Fruit fly (Drosophila melanogaster): ENCODE results near the gene CG16719.

The CG16719 gene

DNA sequence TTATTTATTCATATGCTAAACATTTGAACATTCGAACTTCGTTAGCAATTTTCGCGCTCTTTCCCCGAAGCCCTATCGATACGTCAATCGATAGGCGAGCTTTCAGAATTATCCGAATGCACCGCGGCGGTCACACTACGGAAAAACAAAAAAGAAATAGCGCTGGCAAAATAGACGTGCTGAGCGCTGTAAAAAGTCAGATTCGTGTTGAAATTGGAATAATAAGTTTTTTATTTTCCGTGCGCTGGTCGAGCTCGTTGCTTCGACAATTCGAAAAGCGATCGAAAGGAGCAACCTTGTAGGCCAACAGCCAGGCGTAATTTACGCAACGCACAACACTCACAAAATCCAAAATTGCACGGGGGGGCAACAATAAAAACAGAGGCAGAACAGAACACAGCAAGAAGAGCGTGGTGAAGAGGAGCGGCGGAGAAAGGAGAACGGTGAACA is 13.2 kb downstream of the CG16719 start, which contains the start of gene Ubc4 (continued):
- TF ChIP-seq salr (GFP tag; optimal IDR thresholded peaks at IDR 0.05), result no peak
- no peak for TF ChIP-seq fd85E (GFP tag; optimal IDR thresholded peaks at IDR 0.05)
- TF ChIP-seq ss (GFP tag; optimal IDR thresholded peaks at IDR 0.05), result no peak
- no peak for TF ChIP-seq CG10631 (GFP tag; optimal IDR thresholded peaks at IDR 0.05)
- TF ChIP-seq CG11762 (GFP tag; optimal IDR thresholded peaks at IDR 0.05; ENCODE audit: insufficient read depth), result no peak
- no peak for TF ChIP-seq Met (GFP tag; optimal IDR thresholded peaks at IDR 0.05)
- TF ChIP-seq CG3032 (tag; optimal IDR thresholded peaks at IDR 0.05), result peak; percentile 34
- peak; percentile 49 for TF ChIP-seq CG1621 (tag; optimal IDR thresholded peaks at IDR 0.05)
- no peak for TF ChIP-seq CG6792 (GFP tag; optimal IDR thresholded peaks at IDR 0.05)
- TF ChIP-seq Sox15 (GFP tag; optimal IDR thresholded peaks at IDR 0.05), result no peak
- TF ChIP-seq CG32006 (GFP tag; optimal IDR thresholded peaks at IDR 0.05), result no peak
- TF ChIP-seq CG8119 (GFP tag; IDR thresholded peaks at IDR 0.05), result peak; percentile 36; the same call in 1 of the 3 replicates
- no peak for TF ChIP-seq CG10669 (GFP tag; optimal IDR thresholded peaks at IDR 0.05)
- TF ChIP-seq OdsH (GFP tag; optimal IDR thresholded peaks at IDR 0.05), result no peak
- TF ChIP-seq CG31627 (GFP tag; optimal IDR thresholded peaks at IDR 0.05), result peak; percentile 14
- no peak for TF ChIP-seq CG6276 (GFP tag; optimal IDR thresholded peaks at IDR 0.05)
- no peak for TF ChIP-seq Lpt (GFP tag; optimal IDR thresholded peaks at IDR 0.05)
- no peak for TF ChIP-seq vri (GFP tag; optimal IDR thresholded peaks at IDR 0.05)
- no peak for TF ChIP-seq Gug (GFP tag; IDR thresholded peaks at IDR 0.05)

- TF ChIP-seq Hr39 (GFP tag; optimal IDR thresholded peaks at IDR 0.05), result no peak
- TF ChIP-seq Hr4 (GFP tag; optimal IDR thresholded peaks at IDR 0.05), result no peak
- TF ChIP-seq fd85E (GFP tag; optimal IDR thresholded peaks at IDR 0.05), result no peak
- TF ChIP-seq CG11294 (GFP tag; IDR thresholded peaks at IDR 0.05), result no peak
- no peak for TF ChIP-seq CG6163 (GFP tag; IDR thresholded peaks at IDR 0.05)
- no peak for TF ChIP-seq topi (GFP tag; optimal IDR thresholded peaks at IDR 0.05)
- no peak for TF ChIP-seq CG6808 (GFP tag; optimal IDR thresholded peaks at IDR 0.05)
- no peak for TF ChIP-seq Sox102F (GFP tag; optimal IDR thresholded peaks at IDR 0.05)
- no peak for TF ChIP-seq CG3919 (GFP tag; optimal IDR thresholded peaks at IDR 0.05)
- no peak for TF ChIP-seq spab (GFP tag; optimal IDR thresholded peaks at IDR 0.05)
Measured at dm6 chr3L:9703495-9703894, 18.5 kb downstream of the CG16719 start, which contains the start of gene CG6761. Gene CG6761 (minus strand): TSS chr3L:9703595.

dm6 chr3L:9704162-9704748 is 19.3 kb downstream of the CG16719 start, which contains the start of gene CG16711:
Gene CG16711 (plus strand): TSS chr3L:9704331.
- peak; percentile 85 for TF ChIP-seq CG1621 (tag; optimal IDR thresholded peaks at IDR 0.05)
- 0 out of 3 replicates have a peak, but pooled peaks have one; percentile 28 for TF ChIP-seq eg (GFP tag; IDR thresholded peaks at IDR 0.05)
- no peak for TF ChIP-seq CG8319 (GFP tag; optimal IDR thresholded peaks at IDR 0.05)
- TF ChIP-seq svp (GFP tag), result peak; percentile 63
- TF ChIP-seq vri (GFP tag; optimal IDR thresholded peaks at IDR 0.05), result no peak
- peak; percentile 9 for TF ChIP-seq esn (GFP tag; optimal IDR thresholded peaks at IDR 0.05)
- TF ChIP-seq Eip93F (GFP tag; optimal IDR thresholded peaks at IDR 0.05), result no peak

DNA sequence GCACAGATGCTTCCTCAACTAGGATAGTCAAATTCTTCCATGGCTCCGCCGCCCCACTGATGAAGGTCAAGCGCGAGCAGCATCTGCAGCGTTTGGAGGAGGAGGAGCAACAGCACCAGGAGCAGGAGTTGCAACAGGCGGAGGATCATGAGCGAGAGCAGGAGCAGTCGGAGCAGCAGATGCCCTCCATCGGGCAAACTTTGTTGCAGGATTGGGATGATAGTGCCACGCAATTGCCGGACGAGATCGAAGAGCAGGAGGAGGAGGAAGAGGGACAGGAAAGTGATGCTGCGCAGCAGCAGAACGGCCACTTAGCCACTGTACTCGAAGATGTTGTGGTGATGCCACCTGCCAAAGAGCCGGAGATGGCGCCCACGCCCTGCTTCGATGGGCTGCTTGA is 20.6 kb downstream of the CG16719 start:
- no peak for TF ChIP-seq CG34406 (GFP tag; optimal IDR thresholded peaks at IDR 0.05)

- no peak for TF ChIP-seq fkh (GFP tag; optimal IDR thresholded peaks at IDR 0.05)
- TF ChIP-seq Hr38 (GFP tag; optimal IDR thresholded peaks at IDR 0.05), result no peak
- no peak for TF ChIP-seq CG8319 (GFP tag; optimal IDR thresholded peaks at IDR 0.05)
- TF ChIP-seq Sox14 (GFP tag; optimal IDR thresholded peaks at IDR 0.05), result no peak
- no peak for TF ChIP-seq ss (GFP tag; optimal IDR thresholded peaks at IDR 0.05)
Measured at dm6 chr3L:9708797-9709196, 23.8 kb downstream of the CG16719 start.
